Worm (Caenorhabditis elegans) whole organism, late embryonic: ENCODE results near the gene C10F3.7.

Experiments
- ceh-18 ChIP-seq: sonication (generic microtip); optimal IDR thresholded peaks from 2 replicates; lab custom pipeline; 2016; ENCODE audit warnings: missing genetic modification characterization, missing compliant biosample characterization
- ceh-24 ChIP-seq: sonication (generic microtip); optimal IDR thresholded peaks from 2 replicates; lab custom pipeline; 2016; ENCODE audit warnings: mild to moderate bottlenecking, missing genetic modification characterization, missing compliant biosample characterization
- ets-4 ChIP-seq: sonication (generic microtip); optimal IDR thresholded peaks from 2 replicates; lab custom pipeline; 2016; ENCODE audit warnings: missing genetic modification characterization, missing compliant biosample characterization
- nhr-11 ChIP-seq: fragments of 150-350 bp; optimal IDR thresholded peaks from 2 replicates; lab custom pipeline; 2014; ENCODE audit warnings: missing biosample characterization, missing genetic modification characterization
- nhr-232 ChIP-seq: sonication (generic microtip); optimal IDR thresholded peaks from 2 replicates; lab custom pipeline; 2016; ENCODE audit warnings: missing genetic modification characterization, missing compliant biosample characterization
- pha-4 ChIP-seq: fragments of 150-350 bp; optimal IDR thresholded peaks from 2 replicates; lab custom pipeline; 2018; ENCODE audit warnings: missing biosample characterization, missing genetic modification reagents, missing genetic modification characterization
- pqm-1 ChIP-seq: sonication (generic microtip); optimal IDR thresholded peaks from 2 replicates; lab custom pipeline; 2016; ENCODE audit warnings: missing genetic modification characterization, missing compliant biosample characterization
- pros-1 ChIP-seq: fragments of 150-350 bp; optimal IDR thresholded peaks from 2 replicates; lab custom pipeline; 2014; ENCODE audit warnings: missing biosample characterization, missing genetic modification reagents, missing genetic modification characterization
- rnt-1 ChIP-seq: sonication (generic microtip); optimal IDR thresholded peaks from 2 replicates; lab custom pipeline; 2016; ENCODE audit warnings: missing genetic modification characterization, missing compliant biosample characterization
- sox-4 ChIP-seq: sonication (generic microtip); optimal IDR thresholded peaks from 2 replicates; lab custom pipeline; 2017; ENCODE audit warnings: mild to moderate bottlenecking, missing genetic modification characterization, inconsistent platforms, missing compliant biosample characterization
- tbx-2 ChIP-seq: sonication (generic microtip); optimal IDR thresholded peaks from 2 replicates; lab custom pipeline; 2016; ENCODE audit warnings: missing genetic modification characterization, missing compliant biosample characterization
- unc-86 ChIP-seq: sonication (generic microtip); optimal IDR thresholded peaks from 2 replicates; lab custom pipeline; 2016; ENCODE audit warnings: missing genetic modification characterization, missing compliant biosample characterization

- TF ChIP-seq tbx-2 (tag; lab: Kevin White, UChicago) (no peak), unc-86 (no peak), rnt-1 (tag; lab: Kevin White, UChicago) (no peak), pqm-1 (tag; lab: Kevin White, UChicago) (no peak), pha-4 (no peak), pros-1 (tag; lab: Kevin White, UChicago) (no peak), ceh-24 (tag; lab: Kevin White, UChicago) (no peak), sox-4 (no peak), nhr-11 (tag; lab: Kevin White, UChicago) (no peak), ceh-18 (tag; lab: Kevin White, UChicago) (no peak), ets-4 (tag; lab: Kevin White, UChicago) (no peak), nhr-232 (tag; lab: Kevin White, UChicago) (no peak)
Observed at ce11 chrV:6034714-6035113, 48.1 kb upstream of the C10F3.7 start, which contains the start of gene dhs-17.
